Fruit fly (Drosophila melanogaster) whole organism, adult: Measurements from ENCODE around the gene Dlg5.

Experiments
- CG11617 ChIP-seq: fragments of 200-800 bp; sonication (Bioruptor generic); optimal IDR thresholded peaks from 2 replicates; lab custom pipeline; 2017; ENCODE audit warnings: mild to moderate bottlenecking, missing biosample characterization, missing genetic modification reagents, missing genetic modification characterization
- CG12768 ChIP-seq: fragments of 200-800 bp; sonication (Bioruptor generic); optimal IDR thresholded peaks from 2 replicates; lab custom pipeline; 2017; ENCODE audit warnings: missing biosample characterization, missing genetic modification characterization, mild to moderate bottlenecking, moderate library complexity, missing genetic modification reagents
- CG14711 ChIP-seq: fragments of 200-800 bp; sonication (Bioruptor generic); optimal IDR thresholded peaks from 2 replicates; lab custom pipeline; 2018; ENCODE audit warnings: missing biosample characterization, mild to moderate bottlenecking, missing genetic modification characterization, moderate library complexity
- CG1620 ChIP-seq: fragments of 200-800 bp; sonication (Bioruptor generic); optimal IDR thresholded peaks from 2 replicates; lab custom pipeline; 2016; ENCODE audit warnings: missing biosample characterization, missing genetic modification characterization
- CG33017 ChIP-seq: fragments of 200-800 bp; sonication (Bioruptor generic); optimal IDR thresholded peaks from 2 replicates; lab custom pipeline; 2018; ENCODE audit warnings: missing biosample characterization, mild to moderate bottlenecking, missing genetic modification characterization, moderate library complexity
- CG5204 ChIP-seq: fragments of 200-800 bp; sonication (Bioruptor generic); optimal IDR thresholded peaks from 2 replicates; lab custom pipeline; 2016; ENCODE audit warnings: missing biosample characterization, missing genetic modification characterization
- CG7045 ChIP-seq: fragments of 200-800 bp; sonication (Bioruptor generic); optimal IDR thresholded peaks from 2 replicates; lab custom pipeline; 2017; ENCODE audit warnings: missing biosample characterization, mild to moderate bottlenecking, missing genetic modification characterization
- CG7101 ChIP-seq: fragments of 200-800 bp; sonication (Bioruptor generic); optimal IDR thresholded peaks from 2 replicates; lab custom pipeline; 2018; ENCODE audit warnings: missing biosample characterization, mild to moderate bottlenecking, missing genetic modification characterization, moderate library complexity
- Clk ChIP-seq: fragments of 200-800 bp; sonication (Bioruptor generic); optimal IDR thresholded peaks from 2 replicates; lab custom pipeline; 2017; ENCODE audit warnings: missing biosample characterization, missing genetic modification characterization
- Crg-1 ChIP-seq: fragments of 200-800 bp; sonication (Bioruptor generic); optimal IDR thresholded peaks from 2 replicates; lab custom pipeline; 2016; ENCODE audit warnings: missing biosample characterization, missing genetic modification characterization
- Hr96 ChIP-seq: fragments of 200-800 bp; sonication (Bioruptor generic); optimal IDR thresholded peaks from 2 replicates; lab custom pipeline; 2016; ENCODE audit warnings: missing biosample characterization, missing genetic modification characterization
- Mnt ChIP-seq: fragments of 200-800 bp; sonication (Bioruptor generic); optimal IDR thresholded peaks from 2 replicates; lab custom pipeline; 2016; ENCODE audit warnings: missing biosample characterization, mild to moderate bottlenecking, missing genetic modification characterization
- bab1 ChIP-seq: fragments of 200-800 bp; sonication (Bioruptor generic); optimal IDR thresholded peaks from 3 replicates; lab custom pipeline; 2019; ENCODE audit warnings: missing biosample characterization, mild to moderate bottlenecking, missing genetic modification characterization, moderate library complexity
- cic ChIP-seq: fragments of 200-800 bp; sonication (Bioruptor generic); optimal IDR thresholded peaks from 2 replicates; lab custom pipeline; 2017; ENCODE audit warnings: missing biosample characterization, mild to moderate bottlenecking, missing genetic modification characterization, moderate library complexity
- cnc ChIP-seq, 2 experiments: fragments of >200 bp; optimal IDR thresholded peaks; 2 replicates each; lab custom pipeline; 2017
- kay ChIP-seq: fragments of 200-800 bp; sonication (Bioruptor generic); peaks from one replicate; lab custom pipeline; 2016; ENCODE audit warnings: missing biosample characterization, missing genetic modification characterization, borderline replicate concordance
- ovo ChIP-seq: fragments of 200-800 bp; sonication (Bioruptor generic); optimal IDR thresholded peaks from 2 replicates; lab custom pipeline; 2016; ENCODE audit warnings: missing biosample characterization, missing genetic modification characterization
- pad ChIP-seq: fragments of 200-800 bp; sonication (Bioruptor generic); optimal IDR thresholded peaks from 3 replicates; lab custom pipeline; 2017; ENCODE audit warnings: missing biosample characterization, missing genetic modification characterization, mild to moderate bottlenecking, moderate library complexity, missing genetic modification reagents
- tj ChIP-seq: fragments of 200-800 bp; sonication (Bioruptor generic); optimal IDR thresholded peaks from 3 replicates; lab custom pipeline; 2017; ENCODE audit warnings: missing biosample characterization, mild to moderate bottlenecking, missing genetic modification characterization, moderate library complexity
- toe ChIP-seq: fragments of 200-800 bp; sonication (Bioruptor generic); optimal IDR thresholded peaks from 2 replicates; lab custom pipeline; 2016; ENCODE audit warnings: missing biosample characterization, missing genetic modification characterization

The Dlg5 gene

dm6 chr2L:11516526-11517441 lies at the start of gene Dlg5, which contains the start of gene CG4970:
Gene Dlg5, minus strand, starts transcription at chr2L:11517081.
Gene CG4970, plus strand, starts transcription at chr2L:11517391.
- TF ChIP-seq toe (GFP tag; lab: Kevin White, UChicago): no peak
- TF ChIP-seq ovo (GFP tag; lab: Kevin White, UChicago): peak; percentile 75
- TF ChIP-seq CG11617 (GFP tag; lab: Kevin White, UChicago): no peak
- TF ChIP-seq Clk (GFP tag; lab: Kevin White, UChicago): no peak
- no peak for TF ChIP-seq cnc (optimal IDR thresholded peaks at IDR 0.05; lab: Kevin White, UChicago)
- no peak for TF ChIP-seq CG7101 (tag; lab: Kevin White, UChicago)
- no peak for TF ChIP-seq CG5204 (GFP tag; lab: Kevin White, UChicago)
- TF ChIP-seq kay: no peak
- no peak for TF ChIP-seq CG14711
- peak; percentile 2 for TF ChIP-seq tj (GFP tag; lab: Kevin White, UChicago)
- peak; percentile 52 for TF ChIP-seq pad (GFP tag; lab: Kevin White, UChicago)
- peak; percentile 9 for TF ChIP-seq bab1 (GFP tag; lab: Kevin White, UChicago)
- no peak for TF ChIP-seq CG33017 (tag; lab: Kevin White, UChicago)
- no peak for TF ChIP-seq Crg-1 (GFP tag; lab: Kevin White, UChicago)
- no peak for TF ChIP-seq CG1620
- peak; percentile 92 for TF ChIP-seq cic
- peak; percentile 45 for TF ChIP-seq CG12768 (GFP tag; lab: Kevin White, UChicago)
- TF ChIP-seq Mnt (GFP tag; lab: Kevin White, UChicago): peak; percentile 17
- TF ChIP-seq CG7045 (GFP tag; lab: Kevin White, UChicago): peak; percentile 7
- TF ChIP-seq Hr96: peak; percentile 0

dm6 chr2L:11553825-11554224 lies 36.9 kb upstream of the Dlg5 start:
- no peak for TF ChIP-seq CG12768 (GFP tag; lab: Kevin White, UChicago)

- TF ChIP-seq CG7101 (tag; lab: Kevin White, UChicago) (no peak), cnc (optimal IDR thresholded peaks at IDR 0.05; lab: Kevin White, UChicago) (no peak), kay (no peak), Clk (GFP tag; lab: Kevin White, UChicago) (no peak), Crg-1 (GFP tag; lab: Kevin White, UChicago) (no peak), Hr96 (no peak), ovo (GFP tag; lab: Kevin White, UChicago) (no peak), CG33017 (tag; lab: Kevin White, UChicago) (no peak), pad (GFP tag; lab: Kevin White, UChicago) (no peak), cic (no peak), bab1 (GFP tag; lab: Kevin White, UChicago) (no peak), CG5204 (GFP tag; lab: Kevin White, UChicago) (no peak), CG12768 (GFP tag; lab: Kevin White, UChicago) (no peak), CG7045 (GFP tag; lab: Kevin White, UChicago) (no peak)
Measured at dm6 chr2L:11535845-11536244, 19.0 kb upstream of the Dlg5 start, which contains the start of gene CG43438. Gene CG43438, plus strand, starts transcription at chr2L:11536145.

dm6 chr2L:11531520-11531919 lies 14.6 kb upstream of the Dlg5 start, which contains the start of gene CG34162:
Gene CG34162, plus strand, starts transcription at chr2L:11531820.
- TF ChIP-seq CG5204 (GFP tag; lab: Kevin White, UChicago) (no peak), CG11617 (GFP tag; lab: Kevin White, UChicago) (no peak), pad (GFP tag; lab: Kevin White, UChicago) (no peak), Clk (GFP tag; lab: Kevin White, UChicago) (no peak), kay (no peak), toe (GFP tag; lab: Kevin White, UChicago) (no peak), CG7101 (tag; lab: Kevin White, UChicago) (no peak), CG12768 (GFP tag; lab: Kevin White, UChicago) (no peak), Mnt (GFP tag; lab: Kevin White, UChicago) (no peak), ovo (GFP tag; lab: Kevin White, UChicago) (no peak), tj (GFP tag; lab: Kevin White, UChicago) (no peak), Crg-1 (GFP tag; lab: Kevin White, UChicago) (no peak), CG1620 (no peak), cic (no peak), bab1 (GFP tag; lab: Kevin White, UChicago) (no peak), Hr96 (no peak), CG14711 (no peak), cnc (optimal IDR thresholded peaks at IDR 0.05; lab: Kevin White, UChicago) (no peak)

- TF ChIP-seq Crg-1 (GFP tag; lab: Kevin White, UChicago) (no peak), cnc (optimal IDR thresholded peaks at IDR 0.05; lab: Kevin White, UChicago) (no peak), bab1 (GFP tag; lab: Kevin White, UChicago) (no peak), kay (no peak), pad (GFP tag; lab: Kevin White, UChicago) (no peak), toe (GFP tag; lab: Kevin White, UChicago) (no peak), CG12768 (GFP tag; lab: Kevin White, UChicago) (no peak), cic (no peak), Hr96 (no peak), Mnt (GFP tag; lab: Kevin White, UChicago) (no peak), CG1620 (no peak), CG11617 (GFP tag; lab: Kevin White, UChicago) (no peak), CG33017 (tag; lab: Kevin White, UChicago) (no peak), tj (GFP tag; lab: Kevin White, UChicago) (no peak), CG7101 (tag; lab: Kevin White, UChicago) (no peak), Clk (GFP tag; lab: Kevin White, UChicago) (no peak), CG14711 (no peak), ovo (GFP tag; lab: Kevin White, UChicago) (no peak)
Measured at dm6 chr2L:11530952-11531351, 14.1 kb upstream of the Dlg5 start, which contains the start of gene CG31706. Gene CG31706, minus strand, starts transcription at chr2L:11531052.
